Worm (Caenorhabditis elegans) whole organism, young adult: ENCODE data around the gene wdr-54.

Source experiments
- K11D2.4 ChIP-seq: fragments of 200-800 bp; sonication (Bioruptor generic); IDR thresholded peaks from 2 replicates; pipeline ENCODE4 v1.3.6; 2022; ENCODE audit warnings: missing genetic modification reagents, missing genetic modification characterization, missing compliant biosample characterization
- K12H6.12 ChIP-seq: fragments of 200-800 bp; sonication (Bioruptor generic); optimal IDR thresholded peaks from 2 replicates; lab custom pipeline; 2018; ENCODE audit warnings: mild to moderate bottlenecking, missing genetic modification characterization, missing compliant biosample characterization
- aptf-3 ChIP-seq: fragments of 200-800 bp; sonication (Bioruptor generic); IDR thresholded peaks from 2 replicates; pipeline ENCODE4 v1.3.6; 2022; ENCODE audit warnings: missing genetic modification characterization, missing compliant biosample characterization
- ceh-91 ChIP-seq: fragments of 200-800 bp; sonication (Bioruptor generic); IDR thresholded peaks from 2 replicates; pipeline ENCODE4 v1.3.6; 2022; ENCODE audit warnings: missing genetic modification reagents, missing genetic modification characterization, missing compliant biosample characterization
- efl-1 ChIP-seq: fragments of 150-350 bp; optimal IDR thresholded peaks from 2 replicates; lab custom pipeline; 2014; ENCODE audit warnings: missing biosample characterization, missing genetic modification reagents, missing genetic modification characterization
- let-607 ChIP-seq, 2 experiments: fragments of 200-800 bp in 1 of 2; sonication (Bioruptor generic) in 1 of 2; sonication (generic microtip) in 1 of 2; optimal IDR thresholded peaks; 2 replicates each; lab custom pipeline; 2016 to 2018; ENCODE audit warnings: mild to moderate bottlenecking in 2 of 2, missing compliant biosample characterization in 2 of 2, missing genetic modification characterization in 2 of 2, moderate library complexity in 2 of 2, missing genotype in 1 of 2
- lin-40 ChIP-seq: sonication (generic microtip); optimal IDR thresholded peaks from 2 replicates; lab custom pipeline; 2016; ENCODE audit warnings: missing genetic modification characterization, mild to moderate bottlenecking, missing compliant biosample characterization, missing genotype, missing genetic modification reagents
- nhr-179 ChIP-seq: sonication (generic microtip); optimal IDR thresholded peaks from 2 replicates; lab custom pipeline; 2016; ENCODE audit warnings: mild to moderate bottlenecking, missing genetic modification characterization, missing compliant biosample characterization
- rcor-1 ChIP-seq: fragments of 200-800 bp; sonication (Bioruptor generic); IDR thresholded peaks from 2 replicates; pipeline ENCODE4 v1.3.6; 2022; ENCODE audit warnings: missing genetic modification reagents, missing genetic modification characterization, missing compliant biosample characterization
- snpc-1.3 ChIP-seq: sonication (generic microtip); optimal IDR thresholded peaks from 2 replicates; lab custom pipeline; 2017; ENCODE audit warnings: missing genetic modification characterization, mild to moderate bottlenecking, missing compliant biosample characterization, antibody characterized with exemption, moderate library complexity, missing genotype, missing genetic modification reagents; ENCODE audit not compliant: insufficient read depth
- somi-1 ChIP-seq: fragments of 200-800 bp; sonication (Bioruptor generic); optimal IDR thresholded peaks from 2 replicates; lab custom pipeline; 2018; ENCODE audit warnings: mild to moderate bottlenecking, missing genetic modification characterization, missing compliant biosample characterization
- unc-62 ChIP-seq: fragments of 150-350 bp; optimal IDR thresholded peaks from 2 replicates; lab custom pipeline; 2014; ENCODE audit warnings: missing biosample characterization, missing genetic modification reagents, missing genetic modification characterization

DNA sequence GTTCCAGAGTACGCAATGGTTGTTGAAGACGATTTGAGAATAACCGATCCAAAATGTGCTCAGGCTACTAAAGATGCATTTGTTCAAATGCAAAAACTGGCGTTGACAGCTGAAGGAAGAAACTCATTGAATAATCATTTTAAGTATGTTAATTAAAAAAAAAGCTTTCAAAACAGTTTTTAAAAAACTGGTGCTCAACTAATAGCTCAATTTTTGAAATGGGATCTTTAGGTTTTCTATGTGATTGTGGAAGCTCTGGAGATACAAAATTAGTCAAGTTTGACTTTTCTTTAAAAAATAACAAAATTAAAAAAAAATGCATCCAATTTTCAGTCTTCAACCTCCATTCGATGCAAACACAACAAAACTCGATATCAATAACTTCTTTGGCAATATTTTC lies 44.9 kb downstream of the wdr-54 start:
- no peak for TF ChIP-seq lin-40 (tag; lab: Kevin White, UChicago)
- no peak for TF ChIP-seq K12H6.12
- TF ChIP-seq aptf-3 (GFP tag; lab: Robert Waterston, UW): no peak
- TF ChIP-seq nhr-179 (tag; lab: Kevin White, UChicago): no peak
- TF ChIP-seq snpc-1.3 (tag; lab: Kevin White, UChicago): no peak
- no peak for TF ChIP-seq efl-1 (GFP tag; lab: Kevin White, UChicago)
- TF ChIP-seq let-607 (tag; optimal IDR thresholded peaks at IDR 0.05; lab: Kevin White, UChicago): no peak
- no peak for TF ChIP-seq unc-62
- no peak for TF ChIP-seq K11D2.4
- TF ChIP-seq somi-1 (GFP tag; lab: Kevin White, UChicago): no peak
- TF ChIP-seq ceh-91: no peak
- TF ChIP-seq rcor-1: no peak
